Worm (Caenorhabditis elegans) whole organism, mixed stage, embryonic: ENCODE measurements around the gene mgrn-1.

Experiments used
- M03D4.4 ChIP-seq: sonication (generic microtip); optimal IDR thresholded peaks from 2 replicates; lab custom pipeline; 2017; ENCODE audit warnings: mild to moderate bottlenecking, missing genetic modification characterization, missing compliant biosample characterization
- bed-3 ChIP-seq: fragments of 200-800 bp; sonication (Bioruptor generic); optimal IDR thresholded peaks from 3 replicates; lab custom pipeline; 2018; ENCODE audit warnings: mild to moderate bottlenecking, missing genetic modification characterization, moderate library complexity, missing compliant biosample characterization
- blmp-1 ChIP-seq: fragments of 150-350 bp; optimal IDR thresholded peaks from 2 replicates; lab custom pipeline; 2014; ENCODE audit warnings: missing biosample characterization, missing genetic modification characterization
- ceh-39 ChIP-seq: fragments of 150-350 bp; optimal IDR thresholded peaks from 2 replicates; lab custom pipeline; 2014; ENCODE audit warnings: missing biosample characterization, missing genetic modification characterization
- ceh-43 ChIP-seq: fragments of 200-800 bp; sonication (Bioruptor generic); optimal IDR thresholded peaks from 2 replicates; lab custom pipeline; 2018; ENCODE audit warnings: mild to moderate bottlenecking, missing genetic modification characterization, moderate library complexity, missing compliant biosample characterization
- ceh-83 ChIP-seq: fragments of 200-800 bp; sonication (Bioruptor generic); optimal IDR thresholded peaks from 2 replicates; lab custom pipeline; 2018; ENCODE audit warnings: mild to moderate bottlenecking, missing genetic modification characterization, missing compliant biosample characterization
- cnd-1 ChIP-seq: fragments of 200-800 bp; sonication (Bioruptor generic); optimal IDR thresholded peaks from 2 replicates; lab custom pipeline; 2018; ENCODE audit warnings: mild to moderate bottlenecking, missing genetic modification characterization, missing compliant biosample characterization
- drap-1 ChIP-seq: fragments of 200-800 bp; sonication (Bioruptor generic); optimal IDR thresholded peaks from 3 replicates; lab custom pipeline; 2018; ENCODE audit warnings: mild to moderate bottlenecking, missing genetic modification characterization, missing compliant biosample characterization
- elt-1 ChIP-seq: sonication (generic microtip); optimal IDR thresholded peaks from 2 replicates; lab custom pipeline; 2017; ENCODE audit warnings: missing genetic modification characterization, mild to moderate bottlenecking, missing compliant biosample characterization, antibody characterized with exemption, moderate library complexity, borderline replicate concordance; ENCODE audit not compliant: insufficient read depth
- elt-3 ChIP-seq: fragments of 150-350 bp; optimal IDR thresholded peaks from 2 replicates; lab custom pipeline; 2014; ENCODE audit warnings: missing biosample characterization, missing genetic modification characterization
- flh-1 ChIP-seq: fragments of 200-800 bp; sonication (Bioruptor generic); optimal IDR thresholded peaks from 2 replicates; lab custom pipeline; 2018; ENCODE audit warnings: mild to moderate bottlenecking, missing genetic modification characterization, moderate library complexity, missing compliant biosample characterization
- ham-2 ChIP-seq: fragments of 200-800 bp; sonication (Bioruptor generic); optimal IDR thresholded peaks from 2 replicates; lab custom pipeline; 2018; ENCODE audit warnings: mild to moderate bottlenecking, missing genetic modification characterization, missing compliant biosample characterization
- hlh-1 ChIP-seq: fragments of 150-350 bp; optimal IDR thresholded peaks from 2 replicates; lab custom pipeline; 2014; ENCODE audit warnings: missing biosample characterization, missing genetic modification reagents, missing genetic modification characterization
- lin-13 ChIP-seq: fragments of 150-350 bp; optimal IDR thresholded peaks from 2 replicates; lab custom pipeline; 2014; ENCODE audit warnings: missing biosample characterization, missing genetic modification characterization
- lin-32 ChIP-seq: fragments of 200-800 bp; sonication (Bioruptor generic); optimal IDR thresholded peaks from 2 replicates; lab custom pipeline; 2018; ENCODE audit warnings: mild to moderate bottlenecking, missing genetic modification characterization, missing compliant biosample characterization
- lsy-2 ChIP-seq: fragments of 150-350 bp; optimal IDR thresholded peaks from 2 replicates; lab custom pipeline; 2014; ENCODE audit warnings: missing biosample characterization, missing genetic modification characterization
- mab-5 ChIP-seq: fragments of 150-350 bp; optimal IDR thresholded peaks from 2 replicates; lab custom pipeline; 2014; ENCODE audit warnings: missing biosample characterization, missing genetic modification characterization
- mep-1 ChIP-seq: fragments of 150-350 bp; optimal IDR thresholded peaks from 2 replicates; lab custom pipeline; 2017; ENCODE audit warnings: missing biosample characterization, missing genetic modification reagents, missing genetic modification characterization, inconsistent platforms
- mls-2 ChIP-seq: sonication (generic microtip); optimal IDR thresholded peaks from 2 replicates; lab custom pipeline; 2016; ENCODE audit warnings: mild to moderate bottlenecking, missing genetic modification characterization, moderate library complexity, missing compliant biosample characterization
- nhr-12 ChIP-seq: fragments of 150-350 bp; optimal IDR thresholded peaks from 2 replicates; lab custom pipeline; 2014; ENCODE audit warnings: missing biosample characterization, missing genetic modification characterization
- nhr-2 ChIP-seq: fragments of 150-350 bp; optimal IDR thresholded peaks from 2 replicates; lab custom pipeline; 2014; ENCODE audit warnings: missing biosample characterization, missing genetic modification characterization
- nhr-237 ChIP-seq: fragments of 150-350 bp; optimal IDR thresholded peaks from 2 replicates; lab custom pipeline; 2014; ENCODE audit warnings: missing biosample characterization, missing genetic modification characterization
- nhr-28 ChIP-seq: fragments of 150-350 bp; optimal IDR thresholded peaks from 2 replicates; lab custom pipeline; 2014; ENCODE audit warnings: missing biosample characterization, missing genetic modification characterization
- nhr-76 ChIP-seq: sonication (generic microtip); optimal IDR thresholded peaks from 2 replicates; lab custom pipeline; 2017; ENCODE audit warnings: missing biosample characterization, missing genetic modification characterization
- pha-4 ChIP-seq: fragments of 150-350 bp; optimal IDR thresholded peaks from 2 replicates; lab custom pipeline; 2018; ENCODE audit warnings: missing biosample characterization, missing genetic modification reagents, missing genetic modification characterization
- snpc-4 ChIP-seq: fragments of 150-350 bp; optimal IDR thresholded peaks from 2 replicates; lab custom pipeline; 2014; ENCODE audit warnings: missing biosample characterization, missing genetic modification characterization
- sptf-1 ChIP-seq: sonication (generic microtip); optimal IDR thresholded peaks from 2 replicates; lab custom pipeline; 2017; ENCODE audit warnings: mild to moderate bottlenecking, missing genetic modification characterization, moderate library complexity, missing compliant biosample characterization
- tbx-8 ChIP-seq: fragments of 200-800 bp; sonication (Bioruptor generic); optimal IDR thresholded peaks from 2 replicates; lab custom pipeline; 2018; ENCODE audit warnings: mild to moderate bottlenecking, missing genetic modification characterization, moderate library complexity, missing compliant biosample characterization
- unc-120 ChIP-seq: sonication (generic microtip); optimal IDR thresholded peaks from 2 replicates; lab custom pipeline; 2017; ENCODE audit warnings: missing genetic modification characterization, missing compliant biosample characterization; ENCODE audit not compliant: poor library complexity, severe bottlenecking
- unc-39 ChIP-seq: fragments of 150-350 bp; optimal IDR thresholded peaks from 2 replicates; lab custom pipeline; 2014; ENCODE audit warnings: missing biosample characterization, missing genetic modification characterization
- unc-62 ChIP-seq: fragments of 150-350 bp; optimal IDR thresholded peaks from 2 replicates; lab custom pipeline; 2014; ENCODE audit warnings: missing biosample characterization, missing genetic modification reagents, missing genetic modification characterization

mgrn-1 gene

ce11 chrX:14340381-14340780 is 28.9 kb upstream of the mgrn-1 start, which contains the start of gene sel-7:
Gene sel-7 (minus strand): TSS chrX:14340481.
- no peak for TF ChIP-seq blmp-1 (tag; lab: Kevin White, UChicago)
- no peak for TF ChIP-seq flh-1 (GFP tag; lab: Kevin White, UChicago)
- TF ChIP-seq ham-2 (GFP tag; lab: Kevin White, UChicago) = no peak
- no peak for TF ChIP-seq elt-1 (tag; lab: Kevin White, UChicago)
- no peak for TF ChIP-seq nhr-12 (tag; lab: Kevin White, UChicago)
- no peak for TF ChIP-seq hlh-1 (tag; lab: Kevin White, UChicago)
- TF ChIP-seq M03D4.4 (tag; lab: Kevin White, UChicago) = no peak
- no peak for TF ChIP-seq tbx-8 (GFP tag; lab: Kevin White, UChicago)
- no peak for TF ChIP-seq nhr-28 (tag; lab: Kevin White, UChicago)
- no peak for TF ChIP-seq lin-13 (tag; lab: Kevin White, UChicago)
- TF ChIP-seq drap-1 = no peak

ce11 chrX:14339723-14340122 is 28.2 kb upstream of the mgrn-1 start:
- TF ChIP-seq elt-1 (tag; lab: Kevin White, UChicago) (no peak), nhr-28 (tag; lab: Kevin White, UChicago) (no peak), nhr-237 (tag; lab: Kevin White, UChicago) (no peak), lin-13 (tag; lab: Kevin White, UChicago) (no peak), ceh-83 (GFP tag; lab: Kevin White, UChicago) (no peak), nhr-2 (tag; lab: Kevin White, UChicago) (no peak), elt-3 (tag; lab: Kevin White, UChicago) (no peak), lin-32 (no peak), mls-2 (tag; lab: Kevin White, UChicago) (no peak), mab-5 (tag; lab: Kevin White, UChicago) (no peak), pha-4 (tag; lab: Kevin White, UChicago) (no peak), unc-62 (GFP tag; lab: Kevin White, UChicago) (no peak), sptf-1 (no peak), snpc-4 (tag; lab: Kevin White, UChicago) (no peak), mep-1 (tag; lab: Kevin White, UChicago) (no peak), hlh-1 (tag; lab: Kevin White, UChicago) (no peak), unc-120 (tag; lab: Kevin White, UChicago) (no peak)

ce11 chrX:14338896-14339295 is 27.4 kb upstream of the mgrn-1 start:
- no peak for TF ChIP-seq nhr-237 (tag; lab: Kevin White, UChicago)
- TF ChIP-seq lsy-2 (tag; lab: Kevin White, UChicago) = no peak
- TF ChIP-seq ham-2 (GFP tag; lab: Kevin White, UChicago) = no peak
- no peak for TF ChIP-seq unc-39 (tag; lab: Kevin White, UChicago)
- no peak for TF ChIP-seq nhr-76 (tag; lab: Kevin White, UChicago)
- TF ChIP-seq ceh-39 = no peak
- TF ChIP-seq mab-5 (tag; lab: Kevin White, UChicago) = no peak
- no peak for TF ChIP-seq nhr-12 (tag; lab: Kevin White, UChicago)
- TF ChIP-seq drap-1 = no peak
- TF ChIP-seq lin-13 (tag; lab: Kevin White, UChicago) = no peak
- no peak for TF ChIP-seq ceh-83 (GFP tag; lab: Kevin White, UChicago)
- no peak for TF ChIP-seq tbx-8 (GFP tag; lab: Kevin White, UChicago)
- no peak for TF ChIP-seq mls-2 (tag; lab: Kevin White, UChicago)

ce11 chrX:14335621-14336020 is 24.1 kb upstream of the mgrn-1 start:
- TF ChIP-seq nhr-12 (tag; lab: Kevin White, UChicago) = no peak
- TF ChIP-seq nhr-2 (tag; lab: Kevin White, UChicago) = no peak
- TF ChIP-seq unc-120 (tag; lab: Kevin White, UChicago) = peak; percentile 19
- TF ChIP-seq sptf-1 = peak; percentile 31
- TF ChIP-seq pha-4 (tag; lab: Kevin White, UChicago) = peak; percentile 6
- no peak for TF ChIP-seq bed-3 (GFP tag; lab: Kevin White, UChicago)
- TF ChIP-seq blmp-1 (tag; lab: Kevin White, UChicago) = no peak
- peak; percentile 6 for TF ChIP-seq drap-1
- peak; percentile 92 for TF ChIP-seq hlh-1 (tag; lab: Kevin White, UChicago)
- TF ChIP-seq M03D4.4 (tag; lab: Kevin White, UChicago) = peak; percentile 49

- no peak for TF ChIP-seq mep-1 (tag; lab: Kevin White, UChicago)
- no peak for TF ChIP-seq elt-3 (tag; lab: Kevin White, UChicago)
- no peak for TF ChIP-seq ceh-43 (GFP tag; lab: Kevin White, UChicago)
- no peak for TF ChIP-seq pha-4 (tag; lab: Kevin White, UChicago)
- no peak for TF ChIP-seq unc-62 (GFP tag; lab: Kevin White, UChicago)
- TF ChIP-seq nhr-28 (tag; lab: Kevin White, UChicago) = no peak
- TF ChIP-seq cnd-1 = no peak
- TF ChIP-seq lin-13 (tag; lab: Kevin White, UChicago) = no peak
- TF ChIP-seq ham-2 (GFP tag; lab: Kevin White, UChicago) = no peak
These were observed 23.7 kb upstream of the mgrn-1 start, which contains the start of gene K04G11.1 for ce11 chrX:14335220-14335619. Gene K04G11.1 (plus strand): TSS chrX:14335520.
